Fruit fly (Drosophila melanogaster): ENCODE data around the gene Chc.

Gene Chc

dm6 chrX:15805523-15805922 is 29.8 kb downstream of the Chc start (continued):
- no peak for TF ChIP-seq CG32767 (GFP tag; IDR thresholded peaks at IDR 0.05)
- peak; percentile 69 for TF ChIP-seq Med (GFP tag)
- TF ChIP-seq CG2875 (GFP tag; optimal IDR thresholded peaks at IDR 0.05) = no peak
- TF ChIP-seq Ets65A (GFP tag) = peak; percentile 78
- no peak for TF ChIP-seq zen (tag; optimal IDR thresholded peaks at IDR 0.05)
- peak in 1 of 2 experiments; percentile 6 for TF ChIP-seq dpn (GFP tag; optimal IDR thresholded peaks at IDR 0.05)
- peak; percentile 7 for TF ChIP-seq CG2120 (GFP tag; optimal IDR thresholded peaks at IDR 0.05)
- TF ChIP-seq chinmo (GFP tag; IDR thresholded peaks at IDR 0.05; ENCODE audit: partially characterized antibody) = no peak

DNA sequence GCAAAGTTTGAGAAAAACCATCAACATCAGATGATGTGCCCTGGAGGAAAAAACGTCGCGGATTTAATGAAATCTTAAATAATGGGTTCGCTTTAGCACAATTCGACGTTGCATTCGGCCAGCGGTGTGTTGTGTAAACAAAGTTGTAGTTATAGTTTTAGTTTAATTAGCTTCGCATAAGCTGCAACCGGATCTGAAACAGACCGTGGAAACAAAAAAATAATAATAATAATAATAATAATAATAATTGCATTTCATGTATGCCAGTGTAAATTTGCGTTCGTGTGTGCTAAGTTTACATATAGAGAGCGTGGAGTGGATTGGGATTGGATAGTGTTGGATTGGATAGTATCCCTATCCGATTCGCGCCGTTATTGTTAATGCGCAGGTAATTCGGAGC is 30.5 kb downstream of the Chc start:
- TF ChIP-seq CG10267 (tag; optimal IDR thresholded peaks at IDR 0.05) (no peak), dati (GFP tag; IDR thresholded peaks at IDR 0.05) (no peak), CG33557 (GFP tag; optimal IDR thresholded peaks at IDR 0.05) (no peak), CG3065 (GFP tag; optimal IDR thresholded peaks at IDR 0.05) (no peak), Lhr (GFP tag; optimal IDR thresholded peaks at IDR 0.05) (no peak), CG16863 (GFP tag; optimal IDR thresholded peaks at IDR 0.05) (no peak), CG6765 (GFP tag; optimal IDR thresholded peaks at IDR 0.05) (peak; percentile 9), HLH54F (GFP tag; optimal IDR thresholded peaks at IDR 0.05) (no peak), CG3163 (GFP tag; optimal IDR thresholded peaks at IDR 0.05) (no peak), chinmo (GFP tag; IDR thresholded peaks at IDR 0.05; ENCODE audit: partially characterized antibody) (no peak), gsb (GFP tag; IDR thresholded peaks at IDR 0.05) (no peak), CG5245 (GFP tag; optimal IDR thresholded peaks at IDR 0.05) (no peak), gt (GFP tag; IDR thresholded peaks at IDR 0.05) (no peak), Dref (GFP tag; IDR thresholded peaks at IDR 0.05) (no peak), disco-r (GFP tag; optimal IDR thresholded peaks at IDR 0.05) (no peak), lab (GFP tag; optimal IDR thresholded peaks at IDR 0.05) (no peak), caup (GFP tag; optimal IDR thresholded peaks at IDR 0.05; ENCODE audit: severe bottlenecking) (no peak), CG2678 (tag; optimal IDR thresholded peaks at IDR 0.05) (peak; percentile 10), Bteb2 (GFP tag; optimal IDR thresholded peaks at IDR 0.05) (no peak), CG12744 (GFP tag; optimal IDR thresholded peaks at IDR 0.05) (no peak), CG13894 (tag; optimal IDR thresholded peaks at IDR 0.05) (no peak), crp (GFP tag; optimal IDR thresholded peaks at IDR 0.05) (no peak), CG1792 (GFP tag; optimal IDR thresholded peaks at IDR 0.05) (no peak), CG6654 (GFP tag; optimal IDR thresholded peaks at IDR 0.05) (no peak), Hr39 (optimal IDR thresholded peaks at IDR 0.05) (no peak), row (GFP tag; IDR thresholded peaks at IDR 0.05) (0 out of 3 replicates have a peak, but pooled peaks have one; percentile 8), CG2120 (GFP tag; optimal IDR thresholded peaks at IDR 0.05) (no peak), Sry-β (GFP tag; optimal IDR thresholded peaks at IDR 0.05) (no peak), CG9932 (GFP tag; IDR thresholded peaks at IDR 0.05) (no peak), Dbx (GFP tag; IDR thresholded peaks at IDR 0.05) (no peak), ERR (GFP tag; optimal IDR thresholded peaks at IDR 0.05) (no peak), C15 (GFP tag; IDR thresholded peaks at IDR 0.05) (no peak), Hand (GFP tag; optimal IDR thresholded peaks at IDR 0.05) (no peak), Drgx (GFP tag; IDR thresholded peaks at IDR 0.05) (0 out of 2 replicates have a peak, but pooled peaks have one; percentile 20), CG11504 (tag; optimal IDR thresholded peaks at IDR 0.05) (peak; percentile 8)

All from whole organism, embryonic.